Fruit fly (Drosophila melanogaster) whole organism, embryonic: ENCODE results near the gene disco.

Experiments
- ATbp ChIP-seq: fragments of 200-800 bp; sonication (Bioruptor generic); optimal IDR thresholded peaks from 2 replicates; lab custom pipeline; 2017; ENCODE audit warnings: missing biosample characterization, mild to moderate bottlenecking, missing genetic modification characterization, missing genetic modification reagents
- B-H1 ChIP-seq: fragments of 200-800 bp; sonication (Bioruptor generic); IDR thresholded peaks from 3 replicates; pipeline ENCODE4 v1.3.6; 2022; ENCODE audit warnings: missing biosample characterization, missing genetic modification characterization
- CG10321 ChIP-seq: fragments of 200-800 bp; sonication (Bioruptor generic); IDR thresholded peaks from 2 replicates; pipeline ENCODE4 v1.3.6; 2022; ENCODE audit warnings: missing biosample characterization, missing genetic modification characterization
- CG10366 ChIP-seq: fragments of 200-800 bp; sonication (Bioruptor generic); IDR thresholded peaks from 2 replicates; pipeline ENCODE4 v1.3.6; 2022; ENCODE audit warnings: missing biosample characterization, missing genetic modification characterization
- CG12219 ChIP-seq: fragments of 200-800 bp; sonication (Bioruptor generic); optimal IDR thresholded peaks from 3 replicates; lab custom pipeline; 2018; ENCODE audit warnings: missing biosample characterization, mild to moderate bottlenecking, missing genetic modification characterization
- CG15011 ChIP-seq: fragments of 200-800 bp; sonication (Bioruptor generic); optimal IDR thresholded peaks from 3 replicates; lab custom pipeline; 2018; ENCODE audit warnings: missing biosample characterization, mild to moderate bottlenecking, missing genetic modification characterization
- CG15269 ChIP-seq: fragments of 200-800 bp; sonication (Bioruptor generic); optimal IDR thresholded peaks from 2 replicates; lab custom pipeline; 2018; ENCODE audit warnings: missing biosample characterization, mild to moderate bottlenecking, missing genetic modification characterization, moderate library complexity
- CG15479 ChIP-seq: fragments of 200-800 bp; sonication (Bioruptor generic); optimal IDR thresholded peaks from 3 replicates; lab custom pipeline; 2019; ENCODE audit warnings: missing biosample characterization, mild to moderate bottlenecking, missing genetic modification characterization, moderate library complexity
- CG31365 ChIP-seq: fragments of 200-800 bp; sonication (Bioruptor generic); optimal IDR thresholded peaks from 2 replicates; lab custom pipeline; 2018; ENCODE audit warnings: missing biosample characterization, mild to moderate bottlenecking, missing genetic modification characterization
- CG33213 ChIP-seq: fragments of 200-800 bp; sonication (Bioruptor generic); optimal IDR thresholded peaks from 3 replicates; lab custom pipeline; 2016; ENCODE audit warnings: missing biosample characterization, missing genetic modification characterization
- CG3726 ChIP-seq: fragments of 200-800 bp; sonication (Bioruptor generic); IDR thresholded peaks from 3 replicates; pipeline ENCODE4, ENCODE4 v1.3.6; 2022; ENCODE audit warnings: missing biosample characterization, missing genetic modification characterization
- CG3838 ChIP-seq: fragments of 200-800 bp; sonication (Bioruptor generic); optimal IDR thresholded peaks from 3 replicates; lab custom pipeline; 2016; ENCODE audit warnings: missing biosample characterization, missing genetic modification characterization
- CG4424 ChIP-seq: fragments of 200-800 bp; sonication (Bioruptor generic); optimal IDR thresholded peaks from 3 replicates; lab custom pipeline; 2016; ENCODE audit warnings: missing biosample characterization, missing genetic modification characterization
- CG4707 ChIP-seq: fragments of 200-800 bp; sonication (Bioruptor generic); optimal IDR thresholded peaks from 2 replicates; lab custom pipeline; 2018; ENCODE audit warnings: missing biosample characterization, mild to moderate bottlenecking, missing genetic modification characterization, moderate library complexity
- CG6272 ChIP-seq: fragments of 200-800 bp; sonication (Bioruptor generic); IDR thresholded peaks from 2 replicates; pipeline ENCODE4 v1.3.6; 2022; ENCODE audit warnings: missing biosample characterization, missing genetic modification characterization
- Chrac-16 ChIP-seq: fragments of 200-800 bp; sonication (Bioruptor generic); optimal IDR thresholded peaks from 3 replicates; lab custom pipeline; 2016; ENCODE audit warnings: missing biosample characterization, missing genetic modification characterization
- D ChIP-seq, 2 experiments: fragments of 200-800 bp in 1 of 2; fragments of >200 bp in 1 of 2; sonication (Bioruptor generic) in 1 of 2; optimal IDR thresholded peaks; 2 replicates in 1 of 2; 3 replicates in 1 of 2; lab custom pipeline; 2017; ENCODE audit warnings: mild to moderate bottlenecking in 1 of 2, missing biosample characterization in 1 of 2, missing genetic modification characterization in 1 of 2, missing genetic modification reagents in 1 of 2
- D19B ChIP-seq: fragments of 200-800 bp; sonication (Bioruptor generic); optimal IDR thresholded peaks from 2 replicates; lab custom pipeline; 2017; ENCODE audit warnings: missing biosample characterization, mild to moderate bottlenecking, missing genetic modification characterization
- Ets65A ChIP-seq: fragments of 200-800 bp; sonication (Bioruptor generic); peaks from one replicate; lab custom pipeline; 2016; ENCODE audit warnings: missing biosample characterization, missing genetic modification characterization
- Lhr ChIP-seq: fragments of 200-800 bp; sonication (Bioruptor generic); optimal IDR thresholded peaks from 3 replicates; lab custom pipeline; 2017; ENCODE audit warnings: mild to moderate bottlenecking, missing biosample characterization, missing genetic modification reagents, missing genetic modification characterization
- Med ChIP-seq: fragments of 200-800 bp; sonication (Bioruptor generic); peaks from one replicate; lab custom pipeline; 2016; ENCODE audit warnings: missing biosample characterization, missing genetic modification characterization, mild to moderate bottlenecking, inconsistent platforms, moderate library complexity
- PHDP ChIP-seq: fragments of 200-800 bp; sonication (Bioruptor generic); optimal IDR thresholded peaks from 3 replicates; lab custom pipeline; 2018; ENCODE audit warnings: missing biosample characterization, mild to moderate bottlenecking, missing genetic modification characterization, moderate library complexity
- Ssrp ChIP-seq: fragments of 200-800 bp; sonication (Bioruptor generic); optimal IDR thresholded peaks from 2 replicates; lab custom pipeline; 2018; ENCODE audit warnings: missing biosample characterization, mild to moderate bottlenecking, missing genetic modification characterization, moderate library complexity
- abd-A ChIP-seq: fragments of 200-800 bp; sonication (Bioruptor generic); optimal IDR thresholded peaks from 3 replicates; lab custom pipeline; 2019; ENCODE audit warnings: missing biosample characterization, mild to moderate bottlenecking, missing genetic modification characterization, moderate library complexity
- bowl ChIP-seq: fragments of 200-800 bp; sonication (Bioruptor generic); IDR thresholded peaks from 2 replicates; pipeline ENCODE4 v1.3.6; 2022; ENCODE audit warnings: missing biosample characterization, missing genetic modification characterization
- cas ChIP-seq: fragments of 200-800 bp; sonication (Bioruptor generic); IDR thresholded peaks from 2 replicates; pipeline ENCODE4 v1.3.6; 2022; ENCODE audit warnings: missing biosample characterization, missing genetic modification characterization
- crol ChIP-seq: fragments of 200-800 bp; sonication (Bioruptor generic); IDR thresholded peaks from 2 replicates; pipeline ENCODE4 v1.3.6; 2022; ENCODE audit warnings: missing biosample characterization, missing genetic modification characterization
- h ChIP-seq: fragments of >200 bp; optimal IDR thresholded peaks from 2 replicates; lab custom pipeline; 2017
- hbn ChIP-seq: fragments of 200-800 bp; sonication (Bioruptor generic); IDR thresholded peaks from 2 replicates; pipeline ENCODE4 v1.3.6; 2022; ENCODE audit warnings: missing biosample characterization, missing genetic modification characterization; ENCODE audit not compliant: partially characterized antibody
- insv ChIP-seq, 2 experiments: fragments of 200-800 bp; sonication (Bioruptor generic); optimal IDR thresholded peaks; 3 replicates each; lab custom pipeline; 2016 to 2018; ENCODE audit warnings: missing biosample characterization in 2 of 2, missing genetic modification characterization in 2 of 2
- nom ChIP-seq: fragments of 200-800 bp; sonication (Bioruptor generic); optimal IDR thresholded peaks from 2 replicates; lab custom pipeline; 2017; ENCODE audit warnings: missing biosample characterization, missing genetic modification characterization, mild to moderate bottlenecking, moderate library complexity, missing genetic modification reagents
- odd ChIP-seq: fragments of 200-800 bp; sonication (Bioruptor generic); optimal IDR thresholded peaks from 2 replicates; lab custom pipeline; 2017; ENCODE audit warnings: missing biosample characterization, mild to moderate bottlenecking, missing genetic modification characterization
- pfk ChIP-seq: fragments of 200-800 bp; sonication (Bioruptor generic); optimal IDR thresholded peaks from 2 replicates; lab custom pipeline; 2018; ENCODE audit warnings: missing biosample characterization, mild to moderate bottlenecking, missing genetic modification characterization, moderate library complexity
- row ChIP-seq: fragments of 200-800 bp; sonication (Bioruptor generic); IDR thresholded peaks from 3 replicates; pipeline ENCODE4 v1.3.6; 2022; ENCODE audit warnings: missing biosample characterization, missing genetic modification characterization
- so ChIP-seq: fragments of 200-800 bp; sonication (Bioruptor generic); IDR thresholded peaks from 3 replicates; pipeline ENCODE4 v1.3.6; 2022; ENCODE audit warnings: missing biosample characterization, missing genetic modification characterization
- sqz ChIP-seq: fragments of 200-800 bp; sonication (Bioruptor generic); optimal IDR thresholded peaks from 3 replicates; lab custom pipeline; 2018; ENCODE audit warnings: missing biosample characterization, mild to moderate bottlenecking, missing genetic modification characterization
- sr ChIP-seq: fragments of 200-800 bp; sonication (Bioruptor generic); IDR thresholded peaks from 3 replicates; pipeline ENCODE4 v1.3.6; 2022; ENCODE audit warnings: missing biosample characterization, missing genetic modification characterization
- stc ChIP-seq: fragments of 200-800 bp; sonication (Bioruptor generic); IDR thresholded peaks from 2 replicates; pipeline ENCODE4 v1.3.6; 2022; ENCODE audit warnings: missing biosample characterization, missing genetic modification characterization
- unpg ChIP-seq: fragments of 200-800 bp; sonication (Bioruptor generic); optimal IDR thresholded peaks from 3 replicates; lab custom pipeline; 2018; ENCODE audit warnings: missing biosample characterization, mild to moderate bottlenecking, missing genetic modification characterization, moderate library complexity
- zf30C ChIP-seq: fragments of 200-800 bp; sonication (Bioruptor generic); optimal IDR thresholded peaks from 3 replicates; lab custom pipeline; 2018; ENCODE audit warnings: missing biosample characterization, mild to moderate bottlenecking, missing genetic modification characterization

Gene disco

dm6 chrX:16203269-16203925 lies 13.2 kb downstream of the disco start (continued):
- peak; percentile 76 for TF ChIP-seq CG15479 (GFP tag; lab: Kevin White, UChicago)

DNA sequence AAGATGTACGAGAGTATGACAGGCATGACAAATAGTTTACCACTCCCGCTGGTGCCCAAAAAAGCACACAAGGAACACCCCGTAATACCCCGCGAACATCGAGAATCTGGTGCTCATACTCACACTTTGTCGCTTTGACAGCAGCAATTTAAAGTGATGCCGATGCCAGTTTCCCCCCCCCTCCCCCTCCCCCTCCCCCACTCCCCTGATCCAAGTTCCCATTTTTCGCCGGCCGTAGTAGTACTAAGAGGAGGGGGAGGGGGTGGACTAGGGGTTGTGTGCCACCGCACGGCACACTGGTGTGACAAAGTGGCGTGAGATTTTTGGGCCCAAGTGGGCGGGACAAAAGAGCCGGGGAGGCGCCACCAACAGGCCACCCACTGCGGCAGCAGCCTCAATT lies 22.7 kb downstream of the disco start:
- TF ChIP-seq CG6272: no peak
- TF ChIP-seq CG31365 (tag; lab: Kevin White, UChicago): no peak
- no peak for TF ChIP-seq CG3726 (GFP tag; lab: Robert Waterston, UW)
- no peak for TF ChIP-seq so (GFP tag; lab: Robert Waterston, UW)
- TF ChIP-seq CG33213 (GFP tag; lab: Kevin White, UChicago): no peak
- no peak for TF ChIP-seq CG15269 (tag; lab: Kevin White, UChicago)
- 0 out of 2 replicates have a peak, but pooled peaks have one; percentile 15 for TF ChIP-seq stc (GFP tag; lab: Robert Waterston, UW)
- TF ChIP-seq CG4424 (GFP tag; lab: Kevin White, UChicago): no peak
- no peak for TF ChIP-seq odd
- no peak for TF ChIP-seq sqz (GFP tag; lab: Kevin White, UChicago)
- TF ChIP-seq row (GFP tag; lab: Robert Waterston, UW): peak; percentile 6; the same call in 1 of the 3 replicates
- TF ChIP-seq PHDP (tag; lab: Kevin White, UChicago): no peak
- TF ChIP-seq h (lab: Kevin White, UChicago): no peak
- TF ChIP-seq abd-A (tag; lab: Kevin White, UChicago): no peak
- no peak for TF ChIP-seq pfk
- no peak for TF ChIP-seq zf30C (GFP tag; lab: Kevin White, UChicago)
- no peak for TF ChIP-seq Chrac-16 (GFP tag; lab: Kevin White, UChicago)
- TF ChIP-seq CG15011: no peak
- TF ChIP-seq nom (GFP tag; lab: Kevin White, UChicago): no peak
- TF ChIP-seq CG10321: no peak
- TF ChIP-seq unpg (GFP tag; lab: Kevin White, UChicago): no peak
- TF ChIP-seq bowl: no peak
- TF ChIP-seq ATbp (GFP tag; lab: Kevin White, UChicago): no peak
- no peak for TF ChIP-seq Ssrp (tag; lab: Kevin White, UChicago)
- TF ChIP-seq Ets65A (GFP tag; lab: Kevin White, UChicago): peak; percentile 11
- no peak for TF ChIP-seq B-H1
- no peak for TF ChIP-seq CG12219
- peak; percentile 50 for TF ChIP-seq Med (GFP tag; lab: Kevin White, UChicago)
- no peak for TF ChIP-seq CG10366
- TF ChIP-seq D19B (GFP tag; lab: Kevin White, UChicago): peak; percentile 7
- no peak for TF ChIP-seq hbn (GFP tag; lab: Robert Waterston, UW)
- no peak for TF ChIP-seq Lhr (GFP tag; lab: Kevin White, UChicago)
- peak; percentile 93 for TF ChIP-seq crol (GFP tag; lab: Robert Waterston, UW)
- TF ChIP-seq CG4707 (GFP tag; lab: Kevin White, UChicago): no peak
- no peak for TF ChIP-seq D (optimal IDR thresholded peaks at IDR 0.05; lab: Kevin White, UChicago)
- TF ChIP-seq D (GFP tag; optimal IDR thresholded peaks at IDR 0.05; lab: Kevin White, UChicago): no peak
- TF ChIP-seq CG3838 (GFP tag; lab: Kevin White, UChicago): no peak
- no peak for TF ChIP-seq cas (GFP tag; lab: Robert Waterston, UW)
- no peak for TF ChIP-seq insv (GFP tag; optimal IDR thresholded peaks at IDR 0.05; lab: Kevin White, UChicago)
- TF ChIP-seq sr (GFP tag; lab: Robert Waterston, UW): peak; percentile 53; the same call in 2 of the 3 replicates
